Worm (Caenorhabditis elegans) whole organism, L3 larva: ENCODE data around the gene srsx-25.

ENCODE experiments used
- R02D3.7 ChIP-seq: fragments of 150-350 bp; optimal IDR thresholded peaks from 2 replicates; lab custom pipeline; 2014; ENCODE audit warnings: missing biosample characterization, missing genetic modification characterization
- ZK546.5 ChIP-seq: sonication (generic microtip); optimal IDR thresholded peaks from 2 replicates; lab custom pipeline; 2017; ENCODE audit warnings: missing biosample characterization, missing genetic modification characterization
- aly-2 ChIP-seq: fragments of 150-350 bp; optimal IDR thresholded peaks from 2 replicates; lab custom pipeline; 2014; ENCODE audit warnings: missing biosample characterization, missing genetic modification characterization
- ama-1 ChIP-seq: fragments of 150-350 bp; optimal IDR thresholded peaks from 2 replicates; lab custom pipeline; 2018
- ceh-16 ChIP-seq: sonication (generic microtip); optimal IDR thresholded peaks from 2 replicates; lab custom pipeline; 2017; ENCODE audit warnings: missing biosample characterization, missing genetic modification characterization
- ceh-28 ChIP-seq: fragments of 150-350 bp; optimal IDR thresholded peaks from 2 replicates; lab custom pipeline; 2014; ENCODE audit warnings: missing biosample characterization, missing genetic modification reagents, missing genetic modification characterization
- ceh-82 ChIP-seq: fragments of 150-350 bp; optimal IDR thresholded peaks from 2 replicates; lab custom pipeline; 2014; ENCODE audit warnings: missing biosample characterization, missing genetic modification characterization
- ceh-9 ChIP-seq: sonication (generic microtip); optimal IDR thresholded peaks from 2 replicates; lab custom pipeline; 2018; ENCODE audit warnings: missing biosample characterization, missing genetic modification characterization
- daf-12 ChIP-seq: fragments of 150-350 bp; optimal IDR thresholded peaks from 2 replicates; lab custom pipeline; 2014; ENCODE audit warnings: missing biosample characterization, missing genetic modification reagents, missing genetic modification characterization
- egl-27 ChIP-seq: sonication (generic microtip); optimal IDR thresholded peaks from 4 replicates; lab custom pipeline; 2017; ENCODE audit warnings: missing biosample characterization, missing genetic modification reagents, missing genetic modification characterization
- egl-5 ChIP-seq: fragments of 150-350 bp; optimal IDR thresholded peaks from 2 replicates; lab custom pipeline; 2017; ENCODE audit warnings: missing biosample characterization, missing genetic modification reagents, missing genetic modification characterization, inconsistent platforms
- elt-1 ChIP-seq: fragments of 150-350 bp; optimal IDR thresholded peaks from 2 replicates; lab custom pipeline; 2014; ENCODE audit warnings: missing biosample characterization, missing genetic modification characterization
- elt-2 ChIP-seq: sonication (generic microtip); optimal IDR thresholded peaks from 2 replicates; lab custom pipeline; 2016; ENCODE audit warnings: missing genetic modification reagents, mild to moderate bottlenecking, missing genetic modification characterization, missing compliant biosample characterization
- elt-3 ChIP-seq, 3 experiments: fragments of 150-350 bp in 1 of 3; sonication (generic microtip) in 2 of 3; optimal IDR thresholded peaks; 2 replicates in 2 of 3; 4 replicates in 1 of 3; lab custom pipeline; 2014 to 2017; ENCODE audit warnings: missing biosample characterization in 3 of 3, missing genetic modification characterization in 3 of 3
- eor-1 ChIP-seq, 2 experiments: fragments of 150-350 bp; optimal IDR thresholded peaks; 2 replicates each; lab custom pipeline; 2014 to 2018; ENCODE audit warnings: missing biosample characterization in 2 of 2, missing genetic modification characterization in 2 of 2
- fkh-10 ChIP-seq: sonication (generic microtip); optimal IDR thresholded peaks from 2 replicates; lab custom pipeline; 2017; ENCODE audit warnings: missing biosample characterization, missing genetic modification reagents, missing genetic modification characterization
- fkh-2 ChIP-seq: fragments of 150-350 bp; optimal IDR thresholded peaks from 2 replicates; lab custom pipeline; 2014; ENCODE audit warnings: missing biosample characterization, missing genetic modification reagents, missing genetic modification characterization
- fos-1 ChIP-seq: fragments of 150-350 bp; optimal IDR thresholded peaks from 2 replicates; lab custom pipeline; 2014; ENCODE audit warnings: missing biosample characterization, missing genetic modification characterization
- hmg-11 ChIP-seq: sonication (generic microtip); optimal IDR thresholded peaks from 2 replicates; lab custom pipeline; 2016; ENCODE audit warnings: missing genetic modification characterization, missing compliant biosample characterization
- jun-1 ChIP-seq: fragments of 150-350 bp; optimal IDR thresholded peaks from 2 replicates; lab custom pipeline; 2014; ENCODE audit warnings: missing biosample characterization, missing genetic modification reagents, missing genetic modification characterization
- lin-15B ChIP-seq: fragments of 150-350 bp; optimal IDR thresholded peaks from 2 replicates; lab custom pipeline; 2014; ENCODE audit warnings: missing biosample characterization, missing genetic modification characterization
- lin-39 ChIP-seq: fragments of 150-350 bp; optimal IDR thresholded peaks from 2 replicates; lab custom pipeline; 2018; ENCODE audit warnings: missing biosample characterization, missing genetic modification reagents, missing genetic modification characterization
- lsy-12 ChIP-seq: sonication (generic microtip); optimal IDR thresholded peaks from 2 replicates; lab custom pipeline; 2016; ENCODE audit warnings: mild to moderate bottlenecking, missing genetic modification characterization, missing compliant biosample characterization
- mdl-1 ChIP-seq: fragments of 150-350 bp; optimal IDR thresholded peaks from 2 replicates; lab custom pipeline; 2014; ENCODE audit warnings: missing biosample characterization, missing genetic modification characterization
- mml-1 ChIP-seq: fragments of 150-350 bp; sonication (generic microtip); optimal IDR thresholded peaks from 3 replicates; lab custom pipeline; 2014; ENCODE audit warnings: missing biosample characterization, missing genetic modification characterization
- nfya-1 ChIP-seq: sonication (generic microtip); optimal IDR thresholded peaks from 2 replicates; lab custom pipeline; 2017; ENCODE audit warnings: missing genetic modification characterization, mild to moderate bottlenecking, missing compliant biosample characterization, antibody characterized with exemption, moderate library complexity; ENCODE audit not compliant: insufficient read depth
- nhr-11 ChIP-seq: fragments of 150-350 bp; optimal IDR thresholded peaks from 2 replicates; lab custom pipeline; 2014; ENCODE audit warnings: missing biosample characterization, missing genetic modification characterization
- nhr-12 ChIP-seq: fragments of 150-350 bp; optimal IDR thresholded peaks from 2 replicates; lab custom pipeline; 2014; ENCODE audit warnings: missing biosample characterization, missing genetic modification characterization
- nhr-23 ChIP-seq: fragments of 150-350 bp; optimal IDR thresholded peaks from 2 replicates; lab custom pipeline; 2014; ENCODE audit warnings: missing biosample characterization, missing genetic modification reagents, missing genetic modification characterization
- nhr-237 ChIP-seq: fragments of 150-350 bp; optimal IDR thresholded peaks from 2 replicates; lab custom pipeline; 2014; ENCODE audit warnings: missing biosample characterization, missing genetic modification characterization
- nhr-25 ChIP-seq: sonication (generic microtip); optimal IDR thresholded peaks from 2 replicates; lab custom pipeline; 2017; ENCODE audit warnings: missing biosample characterization, missing genetic modification characterization
- nhr-28 ChIP-seq: fragments of 150-350 bp; optimal IDR thresholded peaks from 2 replicates; lab custom pipeline; 2014; ENCODE audit warnings: missing biosample characterization, missing genetic modification characterization
- nhr-43 ChIP-seq: sonication (generic microtip); optimal IDR thresholded peaks from 2 replicates; lab custom pipeline; 2016; ENCODE audit warnings: mild to moderate bottlenecking, missing genetic modification characterization, missing compliant biosample characterization; ENCODE audit not compliant: poor library complexity, severe bottlenecking
- nhr-67 ChIP-seq: fragments of 150-350 bp; optimal IDR thresholded peaks from 2 replicates; lab custom pipeline; 2014; ENCODE audit warnings: missing biosample characterization, missing genetic modification characterization
- nhr-76 ChIP-seq: fragments of 150-350 bp; sonication (generic microtip); optimal IDR thresholded peaks from 5 replicates; lab custom pipeline; 2014; ENCODE audit warnings: missing biosample characterization, missing genetic modification characterization
- nhr-77 ChIP-seq: fragments of 150-350 bp; optimal IDR thresholded peaks from 2 replicates; lab custom pipeline; 2014; ENCODE audit warnings: missing biosample characterization, missing genetic modification characterization
- pha-4 ChIP-seq: fragments of 150-350 bp; optimal IDR thresholded peaks from 2 replicates; lab custom pipeline; 2014; ENCODE audit warnings: missing biosample characterization, missing genetic modification reagents, missing genetic modification characterization
- pqm-1 ChIP-seq: fragments of 150-350 bp; optimal IDR thresholded peaks from 2 replicates; lab custom pipeline; 2017; ENCODE audit warnings: missing biosample characterization, missing genetic modification characterization, inconsistent platforms
- sea-2 ChIP-seq: fragments of 150-350 bp; sonication (generic microtip); optimal IDR thresholded peaks from 4 replicates; lab custom pipeline; 2014; ENCODE audit warnings: missing biosample characterization, missing genetic modification reagents, missing genetic modification characterization
- skn-1 ChIP-seq: fragments of 150-350 bp; optimal IDR thresholded peaks from 2 replicates; lab custom pipeline; 2014; ENCODE audit warnings: missing biosample characterization, missing genetic modification characterization
- snpc-4 ChIP-seq: fragments of 150-350 bp; optimal IDR thresholded peaks from 2 replicates; lab custom pipeline; 2014; ENCODE audit warnings: missing biosample characterization, missing genetic modification characterization
- tbx-2 ChIP-seq: sonication (generic microtip); optimal IDR thresholded peaks from 2 replicates; lab custom pipeline; 2016; ENCODE audit warnings: mild to moderate bottlenecking, missing genetic modification characterization, missing compliant biosample characterization
- unc-39 ChIP-seq: sonication (generic microtip); optimal IDR thresholded peaks from 4 replicates; lab custom pipeline; 2017; ENCODE audit warnings: missing biosample characterization, missing genetic modification characterization
- unc-62 ChIP-seq: fragments of 150-350 bp; sonication (generic microtip); optimal IDR thresholded peaks from 4 replicates; lab custom pipeline; 2014; ENCODE audit warnings: missing biosample characterization, missing genetic modification reagents, missing genetic modification characterization
- zag-1 ChIP-seq: fragments of 150-350 bp; optimal IDR thresholded peaks from 2 replicates; lab custom pipeline; 2014; ENCODE audit warnings: missing biosample characterization, missing genetic modification characterization
- ztf-11 ChIP-seq: fragments of 150-350 bp; optimal IDR thresholded peaks from 2 replicates; lab custom pipeline; 2014; ENCODE audit warnings: missing biosample characterization, missing genetic modification characterization
- ztf-4 ChIP-seq: fragments of 150-350 bp; optimal IDR thresholded peaks from 2 replicates; lab custom pipeline; 2014; ENCODE audit warnings: missing biosample characterization, missing genetic modification characterization

The srsx-25 gene

DNA sequence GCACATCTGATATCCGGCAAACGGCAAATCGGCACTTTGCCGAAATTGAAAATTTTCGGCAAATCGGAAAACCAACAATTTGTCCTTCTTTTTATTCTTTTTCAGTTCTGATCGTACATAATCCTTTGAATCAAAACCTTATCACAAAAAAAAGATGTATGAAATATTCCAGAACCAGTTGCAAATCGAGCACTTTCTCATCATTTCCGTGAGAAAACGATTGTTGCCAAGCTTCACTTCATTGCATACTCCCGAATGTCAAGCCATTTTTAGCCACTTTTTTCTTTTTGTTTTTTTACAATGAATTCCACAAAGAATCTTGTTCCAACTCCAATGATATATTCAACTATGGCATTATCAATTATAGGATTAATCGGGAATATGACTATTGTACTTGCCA lies at the start of gene srsx-25:
TSS of gene srsx-25 (plus strand) at position 301 of the 400 bp plus-strand sequence.
- TF ChIP-seq ceh-28, result no peak
- no peak for TF ChIP-seq mml-1
- no peak for TF ChIP-seq ceh-9
- no peak for TF ChIP-seq R02D3.7
- no peak for TF ChIP-seq lsy-12
- no peak for TF ChIP-seq nhr-25 (tag; lab: Kevin White, UChicago)
- TF ChIP-seq nhr-23 (tag; lab: Kevin White, UChicago), result no peak
- TF ChIP-seq unc-39 (tag; lab: Kevin White, UChicago), result no peak
- TF ChIP-seq egl-5, result no peak

DNA sequence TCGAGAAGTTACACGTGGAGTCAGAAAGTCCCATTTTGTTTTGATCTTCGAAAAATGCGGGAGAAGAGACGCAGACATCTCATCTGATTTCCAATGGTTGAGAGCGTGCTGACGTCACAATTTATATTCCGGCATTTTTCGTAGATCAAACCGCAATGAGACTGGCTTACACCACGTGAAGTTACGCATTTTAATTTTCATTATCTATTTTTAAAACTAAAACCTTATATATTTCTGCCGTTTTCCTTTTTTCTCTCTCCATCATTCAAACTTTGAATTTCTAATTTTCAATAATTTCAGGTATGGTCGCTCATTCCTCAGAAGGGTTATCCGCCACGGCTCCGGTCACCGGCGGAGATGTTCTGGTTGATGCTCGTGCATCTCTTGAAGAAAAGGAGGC lies 49.6 kb upstream of the srsx-25 start, which contains the start of gene fat-1:
TSS of gene fat-1 (plus strand) at position 301 of the 400 bp plus-strand sequence.
- TF ChIP-seq ztf-11 (tag; lab: Kevin White, UChicago), result no peak
- TF ChIP-seq zag-1 (tag; lab: Kevin White, UChicago), result no peak
- TF ChIP-seq nhr-76, result no peak
- no peak for TF ChIP-seq nhr-43
- TF ChIP-seq nhr-23 (tag; lab: Kevin White, UChicago), result no peak
- no peak for TF ChIP-seq ceh-28
- no peak for TF ChIP-seq egl-5
- no peak for TF ChIP-seq tbx-2 (tag; lab: Kevin White, UChicago)
- no peak for TF ChIP-seq ZK546.5
- TF ChIP-seq ztf-4 (tag; lab: Kevin White, UChicago), result no peak
- no peak for TF ChIP-seq unc-62 (GFP tag; lab: Kevin White, UChicago)

DNA sequence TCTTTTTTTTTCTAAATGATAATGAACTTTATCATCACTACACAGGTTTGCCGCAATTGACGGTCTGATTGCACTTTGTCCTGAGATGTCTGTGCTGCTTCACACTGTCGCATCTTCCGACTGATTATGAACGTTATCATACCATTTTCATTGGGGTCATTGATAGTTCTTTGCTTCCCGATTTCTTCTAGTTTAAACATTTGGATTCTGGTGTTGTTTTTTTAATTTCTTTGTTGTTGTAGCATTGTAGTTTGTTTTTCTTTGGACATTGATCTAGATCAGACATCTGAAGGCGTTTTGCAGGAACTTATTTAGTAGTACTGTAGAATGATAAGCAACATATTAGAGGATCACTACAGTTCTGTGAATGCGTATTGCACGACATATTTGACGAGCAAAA lies 46.2 kb upstream of the srsx-25 start:
- TF ChIP-seq unc-62 (GFP tag; lab: Kevin White, UChicago), result no peak
- peak; percentile 71 for TF ChIP-seq jun-1 (tag; lab: Kevin White, UChicago)
- peak; percentile 68 for TF ChIP-seq pha-4
- peak; percentile 36 to 77 (median 50) for TF ChIP-seq elt-3 (tag; optimal IDR thresholded peaks at IDR 0.05; lab: Kevin White, UChicago)
- TF ChIP-seq nhr-237, result no peak
- TF ChIP-seq egl-5, result no peak
- no peak for TF ChIP-seq daf-12 (tag; lab: Kevin White, UChicago)
- no peak for TF ChIP-seq egl-27 (tag; lab: Kevin White, UChicago)
- peak; percentile 57 for TF ChIP-seq fos-1 (tag; lab: Kevin White, UChicago)
- no peak for TF ChIP-seq ceh-82 (tag; lab: Kevin White, UChicago)
- TF ChIP-seq ama-1 (lab: Kevin White, UChicago), result no peak
- peak; percentile 33 for TF ChIP-seq skn-1 (tag; lab: Kevin White, UChicago)
- no peak for TF ChIP-seq mdl-1
- TF ChIP-seq nhr-67 (tag; lab: Kevin White, UChicago), result no peak
- TF ChIP-seq nhr-43, result peak; percentile 83
- TF ChIP-seq nhr-28, result no peak
- TF ChIP-seq lin-15B (tag; lab: Kevin White, UChicago), result no peak
- TF ChIP-seq nhr-25 (tag; lab: Kevin White, UChicago), result peak; percentile 20
- peak; percentile 98 for TF ChIP-seq pqm-1
- peak; percentile 14 for TF ChIP-seq nfya-1
- TF ChIP-seq nhr-23 (tag; lab: Kevin White, UChicago), result peak; percentile 72
- no peak for TF ChIP-seq ztf-4 (tag; lab: Kevin White, UChicago)
- no peak for TF ChIP-seq unc-39 (tag; lab: Kevin White, UChicago)
- TF ChIP-seq nhr-11 (tag; lab: Kevin White, UChicago), result peak; percentile 13
- no peak for TF ChIP-seq nhr-77
- peak; percentile 98 for TF ChIP-seq elt-2 (tag; lab: Kevin White, UChicago)
- no peak for TF ChIP-seq sea-2
- TF ChIP-seq eor-1 (tag; optimal IDR thresholded peaks at IDR 0.05; lab: Kevin White, UChicago), result no peak
- no peak for TF ChIP-seq ZK546.5
- TF ChIP-seq snpc-4 (tag; lab: Kevin White, UChicago), result no peak
- TF ChIP-seq aly-2 (tag; lab: Kevin White, UChicago), result no peak
- no peak for TF ChIP-seq ceh-9
- TF ChIP-seq ztf-11 (tag; lab: Kevin White, UChicago), result no peak
- peak; percentile 27 for TF ChIP-seq lsy-12
- TF ChIP-seq fkh-10 (GFP tag; lab: Kevin White, UChicago), result no peak
- TF ChIP-seq elt-1, result no peak
- TF ChIP-seq R02D3.7, result peak; percentile 20
- no peak for TF ChIP-seq fkh-2 (tag; lab: Kevin White, UChicago)
- no peak for TF ChIP-seq tbx-2 (tag; lab: Kevin White, UChicago)
- no peak for TF ChIP-seq ceh-16 (tag; lab: Kevin White, UChicago)
- no peak for TF ChIP-seq lin-39 (tag; lab: Kevin White, UChicago)
- no peak for TF ChIP-seq nhr-12 (tag; lab: Kevin White, UChicago)
- TF ChIP-seq nhr-76, result peak; percentile 86
- no peak for TF ChIP-seq hmg-11 (tag; lab: Kevin White, UChicago)
- peak; percentile 61 for TF ChIP-seq ceh-28
- no peak for TF ChIP-seq zag-1 (tag; lab: Kevin White, UChicago)
- TF ChIP-seq mml-1, result no peak
- TF ChIP-seq, all 47 proteins: peak for 16
